Worm (Caenorhabditis elegans) whole organism, L4 larva: ENCODE data around the gene F13E6.1.
A peak's percentile ranks its signal among the peaks of the same experiment; 100 is the strongest.

ENCODE experiments used
- F26F4.8 ChIP-seq: fragments of 200-800 bp; sonication (Bioruptor generic); conservative IDR thresholded peaks from 2 replicates; pipeline ENCODE4 v1.3.6; 2022; ENCODE audit warnings: missing genetic modification characterization, missing compliant biosample characterization
- R02D3.7 ChIP-seq: fragments of 150-350 bp; sonication (generic microtip); optimal IDR thresholded peaks from 3 replicates; lab custom pipeline; 2014; ENCODE audit warnings: missing biosample characterization, missing genetic modification characterization
- Y75B8A.6 ChIP-seq: fragments of 200-800 bp; sonication (Bioruptor generic); IDR thresholded peaks from 2 replicates; pipeline ENCODE4 v1.3.6; 2022; ENCODE audit warnings: missing genetic modification reagents, missing genetic modification characterization, missing compliant biosample characterization
- ama-1 ChIP-seq: fragments of 150-350 bp; optimal IDR thresholded peaks from 2 replicates; lab custom pipeline; 2014; ENCODE audit warnings: inconsistent platforms, mixed read lengths
- ceh-20 ChIP-seq: fragments of 200-800 bp; sonication (Bioruptor generic); IDR thresholded peaks from 2 replicates; pipeline ENCODE4 v1.3.6; 2022; ENCODE audit warnings: missing genetic modification reagents, missing genetic modification characterization, missing compliant biosample characterization
- ceh-28 ChIP-seq: fragments of 150-350 bp; optimal IDR thresholded peaks from 2 replicates; lab custom pipeline; 2014; ENCODE audit warnings: missing biosample characterization, missing genetic modification reagents, missing genetic modification characterization
- ceh-44 ChIP-seq: fragments of 200-800 bp; sonication (Bioruptor generic); IDR thresholded peaks from 2 replicates; pipeline ENCODE4 v1.3.6; 2022; ENCODE audit warnings: missing genetic modification reagents, missing genetic modification characterization, missing compliant biosample characterization
- cey-2 ChIP-seq: sonication (generic microtip); optimal IDR thresholded peaks from 3 replicates; lab custom pipeline; 2017; ENCODE audit warnings: missing genetic modification characterization, mild to moderate bottlenecking, missing compliant biosample characterization, antibody characterized with exemption, borderline replicate concordance; ENCODE audit not compliant: insufficient read depth
- daf-12 ChIP-seq: fragments of 150-350 bp; optimal IDR thresholded peaks from 2 replicates; lab custom pipeline; 2014; ENCODE audit warnings: missing biosample characterization, missing genetic modification reagents, missing genetic modification characterization
- daf-16 ChIP-seq, 3 experiments: sonication (generic microtip); optimal IDR thresholded peaks; 2 replicates each; lab custom pipeline; 2016 to 2017; ENCODE audit warnings: missing genetic modification characterization in 3 of 3, missing genetic modification reagents in 3 of 3, mild to moderate bottlenecking in 2 of 3, missing compliant biosample characterization in 2 of 3, missing biosample characterization in 1 of 3, moderate library complexity in 1 of 3
- daf-19 ChIP-seq: fragments of 200-800 bp; sonication (Bioruptor generic); conservative IDR thresholded peaks from 2 replicates; pipeline ENCODE4 v1.3.6; 2022; ENCODE audit warnings: missing genetic modification characterization, missing compliant biosample characterization
- dmd-6 ChIP-seq: fragments of 200-800 bp; sonication (Bioruptor generic); IDR thresholded peaks from 2 replicates; pipeline ENCODE4 v1.3.6; 2022; ENCODE audit warnings: missing genetic modification reagents, missing genetic modification characterization, missing compliant biosample characterization
- dmd-8 ChIP-seq: fragments of 200-800 bp; sonication (Bioruptor generic); IDR thresholded peaks from 2 replicates; pipeline ENCODE4 v1.3.6; 2022; ENCODE audit warnings: missing genetic modification characterization, missing compliant biosample characterization
- dve-1 ChIP-seq: sonication (generic microtip); optimal IDR thresholded peaks from 2 replicates; lab custom pipeline; 2017; ENCODE audit warnings: antibody characterized with exemption, mild to moderate bottlenecking, missing genetic modification characterization, missing compliant biosample characterization; ENCODE audit not compliant: insufficient read depth
- fkh-10 ChIP-seq: fragments of 150-350 bp; optimal IDR thresholded peaks from 2 replicates; lab custom pipeline; 2014; ENCODE audit warnings: missing biosample characterization, missing genetic modification reagents, missing genetic modification characterization
- gei-8 ChIP-seq: fragments of 200-800 bp; sonication (Bioruptor generic); optimal IDR thresholded peaks from 2 replicates; lab custom pipeline; 2018; ENCODE audit warnings: mild to moderate bottlenecking, missing genetic modification characterization, missing compliant biosample characterization
- hlh-11 ChIP-seq: fragments of 200-800 bp; sonication (Bioruptor generic); optimal IDR thresholded peaks from 2 replicates; lab custom pipeline; 2018; ENCODE audit warnings: mild to moderate bottlenecking, missing genetic modification characterization, missing compliant biosample characterization
- hlh-30 ChIP-seq: sonication (generic microtip); optimal IDR thresholded peaks from 2 replicates; lab custom pipeline; 2017; ENCODE audit warnings: antibody characterized with exemption, mild to moderate bottlenecking, missing genetic modification characterization, missing compliant biosample characterization; ENCODE audit not compliant: insufficient read depth
- lin-1 ChIP-seq: fragments of 200-800 bp; sonication (Bioruptor generic); IDR thresholded peaks from 2 replicates; pipeline ENCODE4 v1.3.6; 2022; ENCODE audit warnings: missing genetic modification reagents, missing genetic modification characterization, missing compliant biosample characterization
- lin-13 ChIP-seq: fragments of 150-350 bp; optimal IDR thresholded peaks from 2 replicates; lab custom pipeline; 2014; ENCODE audit warnings: missing biosample characterization, missing genetic modification reagents, missing genetic modification characterization
- lin-29 ChIP-seq: fragments of 200-800 bp; sonication (Bioruptor generic); IDR thresholded peaks from 2 replicates; pipeline ENCODE4 v1.3.6; 2022; ENCODE audit warnings: missing genetic modification reagents, missing genetic modification characterization, missing compliant biosample characterization
- lin-38 ChIP-seq: fragments of 200-800 bp; sonication (Bioruptor generic); IDR thresholded peaks from 2 replicates; pipeline ENCODE4 v1.3.6; 2022; ENCODE audit warnings: missing genetic modification reagents, missing genetic modification characterization, missing compliant biosample characterization
- lir-3 ChIP-seq: sonication (generic microtip); optimal IDR thresholded peaks from 2 replicates; lab custom pipeline; 2016; ENCODE audit warnings: mild to moderate bottlenecking, missing genetic modification characterization, missing compliant biosample characterization
- lsy-2 ChIP-seq, 2 experiments: fragments of 150-350 bp in 1 of 2; sonication (generic microtip) in 1 of 2; optimal IDR thresholded peaks; 2 replicates each; lab custom pipeline; 2014 to 2017; ENCODE audit warnings: missing biosample characterization in 2 of 2, missing genetic modification characterization in 2 of 2
- mdl-1 ChIP-seq, 2 experiments: fragments of 150-350 bp in 1 of 2; sonication (generic microtip) in 1 of 2; optimal IDR thresholded peaks; 2 replicates each; lab custom pipeline; 2014 to 2017; ENCODE audit warnings: missing biosample characterization in 2 of 2, missing genetic modification characterization in 2 of 2
- mep-1 ChIP-seq: fragments of 150-350 bp; sonication (generic microtip); optimal IDR thresholded peaks from 3 replicates; lab custom pipeline; 2014; ENCODE audit warnings: missing biosample characterization, missing genetic modification characterization
- mes-2 ChIP-seq: sonication (generic microtip); optimal IDR thresholded peaks from 2 replicates; lab custom pipeline; 2016; ENCODE audit warnings: missing genotype, mild to moderate bottlenecking, missing genetic modification characterization, missing compliant biosample characterization; ENCODE audit not compliant: poor library complexity, severe bottlenecking
- mxl-3 ChIP-seq: fragments of 200-800 bp; sonication (Bioruptor generic); optimal IDR thresholded peaks from 2 replicates; lab custom pipeline; 2018; ENCODE audit warnings: mild to moderate bottlenecking, missing genetic modification characterization, missing compliant biosample characterization
- nhr-10 ChIP-seq: fragments of 150-350 bp; optimal IDR thresholded peaks from 2 replicates; lab custom pipeline; 2014; ENCODE audit warnings: missing biosample characterization, missing genetic modification characterization
- nhr-28 ChIP-seq: fragments of 150-350 bp; optimal IDR thresholded peaks from 2 replicates; lab custom pipeline; 2014; ENCODE audit warnings: missing biosample characterization, missing genetic modification characterization
- nhr-42 ChIP-seq: fragments of 200-800 bp; sonication (Bioruptor generic); IDR thresholded peaks from 2 replicates; pipeline ENCODE4 v1.3.6; 2022; ENCODE audit warnings: missing genetic modification characterization, missing compliant biosample characterization
- nhr-48 ChIP-seq: sonication (generic microtip); optimal IDR thresholded peaks from 2 replicates; lab custom pipeline; 2016; ENCODE audit warnings: mild to moderate bottlenecking, missing genetic modification characterization, missing compliant biosample characterization
- nhr-6 ChIP-seq: fragments of 150-350 bp; optimal IDR thresholded peaks from 2 replicates; lab custom pipeline; 2014; ENCODE audit warnings: missing biosample characterization, missing genetic modification characterization
- nhr-77 ChIP-seq: fragments of 150-350 bp; optimal IDR thresholded peaks from 2 replicates; lab custom pipeline; 2014; ENCODE audit warnings: missing biosample characterization, missing genetic modification characterization
- pha-4 ChIP-seq, 2 experiments: fragments of 150-350 bp in 1 of 2; fragments of 200-800 bp in 1 of 2; sonication (Bioruptor generic) in 1 of 2; IDR thresholded peaks in 1 of 2; optimal IDR thresholded peaks in 1 of 2; 2 replicates each; pipeline versions ENCODE4 v1.3.6 to Lab custom; 2014 to 2022; ENCODE audit warnings: missing genetic modification characterization in 2 of 2, missing genetic modification reagents in 2 of 2, missing biosample characterization in 1 of 2, missing compliant biosample characterization in 1 of 2
- php-3 ChIP-seq: fragments of 200-800 bp; sonication (Bioruptor generic); IDR thresholded peaks from 2 replicates; pipeline ENCODE4 v1.3.6; 2022; ENCODE audit warnings: missing genetic modification reagents, missing genetic modification characterization, missing compliant biosample characterization
- pqm-1 ChIP-seq: sonication (generic microtip); optimal IDR thresholded peaks from 2 replicates; lab custom pipeline; 2017; ENCODE audit warnings: missing biosample characterization, missing genetic modification characterization
- saeg-2 ChIP-seq: fragments of 200-800 bp; sonication (Bioruptor generic); IDR thresholded peaks from 2 replicates; pipeline ENCODE4 v1.3.6; 2022; ENCODE audit warnings: missing genetic modification reagents, missing genetic modification characterization, missing compliant biosample characterization
- set-16 ChIP-seq: fragments of 200-800 bp; sonication (Bioruptor generic); IDR thresholded peaks from 2 replicates; pipeline ENCODE4 v1.3.6; 2022; ENCODE audit warnings: missing genetic modification reagents, missing genetic modification characterization, missing compliant biosample characterization
- snpc-1.2 ChIP-seq: fragments of 200-800 bp; sonication (Bioruptor generic); IDR thresholded peaks from 2 replicates; pipeline ENCODE4 v1.3.6; 2022; ENCODE audit warnings: missing genetic modification reagents, missing genetic modification characterization, missing compliant biosample characterization
- tra-1 ChIP-seq: fragments of 200-800 bp; sonication (Bioruptor generic); IDR thresholded peaks from 2 replicates; pipeline ENCODE4 v1.3.6; 2022; ENCODE audit warnings: missing genetic modification reagents, missing genetic modification characterization, missing compliant biosample characterization
- unc-39 ChIP-seq: sonication (generic microtip); optimal IDR thresholded peaks from 2 replicates; lab custom pipeline; 2017; ENCODE audit warnings: missing biosample characterization, missing genetic modification characterization

F13E6.1 gene

DNA sequence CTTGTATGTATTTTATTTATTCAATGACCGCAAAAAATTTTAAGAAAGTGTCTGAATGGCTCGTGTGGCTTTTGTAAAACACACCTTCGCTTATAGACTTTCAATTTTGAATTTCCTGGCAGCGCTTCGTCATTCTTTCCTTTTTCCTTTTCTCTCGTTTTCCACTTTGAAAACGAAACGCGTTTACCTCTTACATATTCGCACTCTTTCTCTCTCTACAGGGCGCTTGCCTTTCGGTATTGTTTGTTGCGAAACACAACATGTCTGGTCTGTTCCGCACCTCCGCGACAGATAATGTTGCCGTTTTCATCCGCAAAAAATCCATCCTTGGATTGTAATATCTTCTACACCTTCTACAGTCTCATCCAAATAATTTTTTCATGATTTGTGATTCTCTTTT, 36.3 kb downstream of the F13E6.1 start:
- TF ChIP-seq nhr-28 (tag; lab: Kevin White, UChicago): peak; percentile 6
- TF ChIP-seq pha-4 (GFP tag; IDR thresholded peaks at IDR 0.05; lab: Robert Waterston, UW): no peak
- peak; percentile 26 for TF ChIP-seq pha-4 (tag; optimal IDR thresholded peaks at IDR 0.05; lab: Kevin White, UChicago)
- peak; percentile 1 for TF ChIP-seq mes-2
- peak; percentile 22 for TF ChIP-seq mxl-3 (GFP tag; lab: Kevin White, UChicago)
- no peak for TF ChIP-seq lir-3 (tag; lab: Kevin White, UChicago)
- TF ChIP-seq daf-16 (GFP tag; optimal IDR thresholded peaks at IDR 0.05; lab: Kevin White, UChicago): no peak
- TF ChIP-seq daf-16 (tag; optimal IDR thresholded peaks at IDR 0.05; lab: Kevin White, UChicago): peak; percentile 26
- TF ChIP-seq saeg-2 (GFP tag; lab: Robert Waterston, UW): no peak
- TF ChIP-seq hlh-11 (tag; lab: Kevin White, UChicago): peak; percentile 20
- TF ChIP-seq cey-2 (tag; lab: Kevin White, UChicago): no peak
- TF ChIP-seq, all 104 proteins: peak for 6

- TF ChIP-seq nhr-42 (GFP tag; lab: Robert Waterston, UW) (no peak), fkh-10 (no peak), pqm-1 (tag; lab: Kevin White, UChicago) (peak; percentile 97), saeg-2 (GFP tag; lab: Robert Waterston, UW) (no peak), lin-38 (no peak), ceh-20 (GFP tag; lab: Robert Waterston, UW) (no peak), ama-1 (lab: Kevin White, UChicago) (no peak), unc-39 (tag; lab: Kevin White, UChicago) (no peak), dve-1 (peak; percentile 90), dmd-6 (GFP tag; lab: Robert Waterston, UW) (peak; percentile 78), snpc-1.2 (GFP tag; lab: Robert Waterston, UW) (no peak), ceh-44 (GFP tag; lab: Robert Waterston, UW) (no peak), php-3 (peak; percentile 71; the same call in 1 of the 2 replicates), cey-2 (tag; lab: Kevin White, UChicago) (peak; percentile 89), Y75B8A.6 (no peak), nhr-6 (tag; lab: Kevin White, UChicago) (no peak), pha-4 (GFP tag; IDR thresholded peaks at IDR 0.05; lab: Robert Waterston, UW) (0 out of 2 replicates have a peak, but pooled peaks have one; percentile 14), pha-4 (tag; optimal IDR thresholded peaks at IDR 0.05; lab: Kevin White, UChicago) (no peak), hlh-30 (tag; lab: Kevin White, UChicago) (peak; percentile 63), nhr-48 (tag; lab: Kevin White, UChicago) (peak; percentile 51), daf-16 (GFP tag; optimal IDR thresholded peaks at IDR 0.05; lab: Kevin White, UChicago) (no peak), daf-16 (tag; optimal IDR thresholded peaks at IDR 0.05; lab: Kevin White, UChicago) (peak; percentile 88), lin-13 (GFP tag; lab: Kevin White, UChicago) (no peak), dmd-8 (no peak), lin-29 (GFP tag; lab: Robert Waterston, UW) (no peak), mdl-1 (tag; optimal IDR thresholded peaks at IDR 0.05; lab: Kevin White, UChicago) (peak in 1 of 2 experiments; percentile 35), daf-19 (GFP tag; lab: Robert Waterston, UW) (no peak), tra-1 (GFP tag; lab: Robert Waterston, UW) (peak; percentile 31; the same call in 1 of the 2 replicates), lin-1 (0 out of 2 replicates have a peak, but pooled peaks have one; percentile 14), nhr-77 (tag; lab: Kevin White, UChicago) (peak; percentile 4), daf-12 (tag; lab: Kevin White, UChicago) (no peak), gei-8 (GFP tag; lab: Kevin White, UChicago) (no peak), ceh-28 (tag; lab: Kevin White, UChicago) (no peak), nhr-28 (tag; lab: Kevin White, UChicago) (peak; percentile 43), mes-2 (no peak), R02D3.7 (tag; lab: Kevin White, UChicago) (no peak), lsy-2 (tag; optimal IDR thresholded peaks at IDR 0.05; lab: Kevin White, UChicago) (peak in 1 of 2 experiments; percentile 39), hlh-11 (tag; lab: Kevin White, UChicago) (peak; percentile 84), nhr-10 (tag; lab: Kevin White, UChicago) (no peak), F26F4.8 (GFP tag; lab: Robert Waterston, UW) (no peak), mep-1 (peak; percentile 40), set-16 (GFP tag; lab: Robert Waterston, UW) (no peak)
Observed at ce11 chrX:10639403-10639812, 37.5 kb downstream of the F13E6.1 start.
